Worm (Caenorhabditis elegans) whole organism, early embryonic: Measurements from ENCODE around the gene C24A3.4.

Experiments
- B0310.2 ChIP-seq: sonication (generic microtip); optimal IDR thresholded peaks from 2 replicates; lab custom pipeline; 2016; ENCODE audit warnings: mild to moderate bottlenecking, missing genetic modification characterization, missing compliant biosample characterization
- F13C5.2 ChIP-seq: sonication (generic microtip); optimal IDR thresholded peaks from 2 replicates; lab custom pipeline; 2017; ENCODE audit warnings: mild to moderate bottlenecking, missing genetic modification characterization, inconsistent platforms, missing compliant biosample characterization
- aly-1 ChIP-seq: sonication (generic microtip); optimal IDR thresholded peaks from 2 replicates; lab custom pipeline; 2016; ENCODE audit warnings: missing genetic modification characterization, missing compliant biosample characterization
- ama-1 ChIP-seq: fragments of 150-350 bp; optimal IDR thresholded peaks from 2 replicates; lab custom pipeline; 2014
- ceh-13 ChIP-seq: fragments of 200-800 bp; sonication (Bioruptor generic); optimal IDR thresholded peaks from 2 replicates; lab custom pipeline; 2018; ENCODE audit warnings: mild to moderate bottlenecking, missing genetic modification characterization, missing compliant biosample characterization
- ceh-36 ChIP-seq: sonication (generic microtip); optimal IDR thresholded peaks from 2 replicates; lab custom pipeline; 2016; ENCODE audit warnings: missing genetic modification characterization, inconsistent platforms, missing compliant biosample characterization
- ets-7 ChIP-seq: sonication (generic microtip); optimal IDR thresholded peaks from 2 replicates; lab custom pipeline; 2016; ENCODE audit warnings: missing genotype, missing genetic modification characterization, missing compliant biosample characterization
- flt-1 ChIP-seq: fragments of 200-800 bp; sonication (Bioruptor generic); IDR thresholded peaks from 2 replicates; pipeline ENCODE4 v1.3.6; 2022; ENCODE audit warnings: missing genetic modification characterization, missing compliant biosample characterization
- scrt-1 ChIP-seq: fragments of 200-800 bp; sonication (Bioruptor generic); IDR thresholded peaks from 2 replicates; pipeline ENCODE4 v1.3.6; 2022; ENCODE audit warnings: missing genetic modification characterization, missing compliant biosample characterization
- tbx-11 ChIP-seq: fragments of 200-800 bp; sonication (Bioruptor generic); IDR thresholded peaks from 2 replicates; pipeline ENCODE4 v1.3.6; 2022; ENCODE audit warnings: missing genetic modification characterization, missing compliant biosample characterization
- tra-4 ChIP-seq: sonication (generic microtip); optimal IDR thresholded peaks from 2 replicates; lab custom pipeline; 2017; ENCODE audit warnings: missing genetic modification characterization, missing compliant biosample characterization

ce11 chrX:8945011-8945410 lies 47.2 kb upstream of the C24A3.4 start:
- TF ChIP-seq flt-1 (GFP tag; lab: Robert Waterston, UW), result no peak
- no peak for TF ChIP-seq B0310.2 (tag; lab: Kevin White, UChicago)
- TF ChIP-seq ets-7, result no peak
- no peak for TF ChIP-seq tbx-11 (GFP tag; lab: Robert Waterston, UW)
- TF ChIP-seq ceh-36 (tag; lab: Kevin White, UChicago), result no peak
- no peak for TF ChIP-seq scrt-1 (GFP tag; lab: Robert Waterston, UW)
- no peak for TF ChIP-seq ceh-13 (GFP tag; lab: Kevin White, UChicago)
- no peak for TF ChIP-seq ama-1 (lab: Kevin White, UChicago)
- no peak for TF ChIP-seq F13C5.2 (tag; lab: Kevin White, UChicago)
- TF ChIP-seq aly-1 (tag; lab: Kevin White, UChicago), result no peak
- TF ChIP-seq tra-4 (tag; lab: Kevin White, UChicago), result no peak
